Fruit fly (Drosophila melanogaster) whole organism, embryonic: ENCODE data around the gene CG14253.

Experiments
- Atf6 ChIP-seq: fragments of 200-800 bp; sonication (Bioruptor generic); IDR thresholded peaks from 2 replicates; pipeline ENCODE4 v1.3.6; 2022; ENCODE audit warnings: missing biosample characterization, missing genetic modification characterization
- BtbVII ChIP-seq: fragments of 200-800 bp; sonication (Bioruptor generic); optimal IDR thresholded peaks from 3 replicates; lab custom pipeline; 2017; ENCODE audit warnings: missing biosample characterization, mild to moderate bottlenecking, missing genetic modification characterization
- CG12236 ChIP-seq: fragments of 200-800 bp; sonication (Bioruptor generic); optimal IDR thresholded peaks from 2 replicates; lab custom pipeline; 2016; ENCODE audit warnings: missing biosample characterization, missing genetic modification characterization
- CG14441 ChIP-seq: fragments of 200-800 bp; sonication (Bioruptor generic); IDR thresholded peaks from 2 replicates; pipeline ENCODE4 v1.3.6; 2022; ENCODE audit warnings: missing biosample characterization, missing genetic modification characterization
- CG14667 ChIP-seq: fragments of 200-800 bp; sonication (Bioruptor generic); IDR thresholded peaks from 2 replicates; pipeline ENCODE4 v1.3.6; 2022; ENCODE audit warnings: missing biosample characterization, missing genetic modification characterization
- CG17361 ChIP-seq: fragments of 200-800 bp; sonication (Bioruptor generic); IDR thresholded peaks from 3 replicates; pipeline ENCODE4 v1.3.6; 2022; ENCODE audit warnings: missing biosample characterization, missing genetic modification characterization
- CG2199 ChIP-seq: fragments of 200-800 bp; sonication (Bioruptor generic); IDR thresholded peaks from 3 replicates; pipeline ENCODE4 v1.3.6; 2022; ENCODE audit warnings: missing biosample characterization, missing genetic modification characterization
- CG2889 ChIP-seq: fragments of 200-800 bp; sonication (Bioruptor generic); IDR thresholded peaks from 3 replicates; pipeline ENCODE4 v1.3.6; 2022; ENCODE audit warnings: missing biosample characterization, missing genetic modification characterization
- CG30431 ChIP-seq: fragments of 200-800 bp; sonication (Bioruptor generic); optimal IDR thresholded peaks from 2 replicates; lab custom pipeline; 2017; ENCODE audit warnings: missing biosample characterization, missing genetic modification characterization
- CG31365 ChIP-seq: fragments of 200-800 bp; sonication (Bioruptor generic); optimal IDR thresholded peaks from 2 replicates; lab custom pipeline; 2018; ENCODE audit warnings: missing biosample characterization, mild to moderate bottlenecking, missing genetic modification characterization
- CG3838 ChIP-seq: fragments of 200-800 bp; sonication (Bioruptor generic); optimal IDR thresholded peaks from 3 replicates; lab custom pipeline; 2016; ENCODE audit warnings: missing biosample characterization, missing genetic modification characterization
- CG4360 ChIP-seq: fragments of 200-800 bp; sonication (Bioruptor generic); IDR thresholded peaks from 2 replicates; pipeline ENCODE4 v1.3.6; 2022; ENCODE audit warnings: missing biosample characterization, missing genetic modification characterization
- CG43689 ChIP-seq: fragments of 200-800 bp; sonication (Bioruptor generic); IDR thresholded peaks from 2 replicates; pipeline ENCODE4 v1.3.6; 2022; ENCODE audit warnings: missing biosample characterization, missing genetic modification characterization
- CG4404 ChIP-seq: fragments of 200-800 bp; sonication (Bioruptor generic); IDR thresholded peaks from 2 replicates; pipeline ENCODE4 v1.3.6; 2022; ENCODE audit warnings: missing biosample characterization, missing genetic modification characterization
- CG4730 ChIP-seq: fragments of 200-800 bp; sonication (Bioruptor generic); IDR thresholded peaks from 2 replicates; pipeline ENCODE4 v1.3.6; 2022; ENCODE audit warnings: missing biosample characterization, missing genetic modification characterization
- CG5180 ChIP-seq: fragments of 200-800 bp; sonication (Bioruptor generic); optimal IDR thresholded peaks from 3 replicates; lab custom pipeline; 2017; ENCODE audit warnings: missing biosample characterization, missing genetic modification characterization, mild to moderate bottlenecking, moderate library complexity, missing genetic modification reagents
- CG9727 ChIP-seq: fragments of 200-800 bp; sonication (Bioruptor generic); optimal IDR thresholded peaks from 3 replicates; lab custom pipeline; 2017; ENCODE audit warnings: missing biosample characterization, mild to moderate bottlenecking, missing genetic modification characterization
- CG9932 ChIP-seq: fragments of 200-800 bp; sonication (Bioruptor generic); IDR thresholded peaks from 2 replicates; pipeline ENCODE4 v1.3.6; 2022; ENCODE audit warnings: missing biosample characterization, missing genetic modification characterization
- CrebB ChIP-seq: fragments of 200-800 bp; sonication (Bioruptor generic); optimal IDR thresholded peaks from 3 replicates; lab custom pipeline; 2018; ENCODE audit warnings: missing biosample characterization, mild to moderate bottlenecking, missing genetic modification characterization
- Dip2 ChIP-seq: fragments of 200-800 bp; sonication (Bioruptor generic); IDR thresholded peaks from 2 replicates; pipeline ENCODE4 v1.3.6; 2022; ENCODE audit warnings: missing biosample characterization, missing genetic modification characterization
- E2f2 ChIP-seq: fragments of 200-800 bp; sonication (Bioruptor generic); IDR thresholded peaks from 2 replicates; pipeline ENCODE4 v1.3.6; 2022; ENCODE audit warnings: missing biosample characterization, missing genetic modification characterization
- Fer1 ChIP-seq: fragments of 200-800 bp; sonication (Bioruptor generic); optimal IDR thresholded peaks from 2 replicates; lab custom pipeline; 2017; ENCODE audit warnings: missing biosample characterization, mild to moderate bottlenecking, missing genetic modification characterization
- H15 ChIP-seq: fragments of 200-800 bp; sonication (Bioruptor generic); IDR thresholded peaks from 3 replicates; pipeline ENCODE4 v1.3.6; 2022; ENCODE audit warnings: missing biosample characterization, missing genetic modification characterization
- Hr3 ChIP-seq: fragments of 200-800 bp; sonication (Bioruptor generic); optimal IDR thresholded peaks from 3 replicates; lab custom pipeline; 2016; ENCODE audit warnings: missing biosample characterization, missing genetic modification characterization
- Hr51 ChIP-seq, 2 experiments: fragments of 200-800 bp; sonication (Bioruptor generic); optimal IDR thresholded peaks; 2 replicates in 1 of 2; 3 replicates in 1 of 2; lab custom pipeline; 2016 to 2018; ENCODE audit warnings: missing biosample characterization in 2 of 2, missing genetic modification characterization in 2 of 2, mild to moderate bottlenecking in 1 of 2, moderate library complexity in 1 of 2
- Oli ChIP-seq: fragments of 200-800 bp; sonication (Bioruptor generic); optimal IDR thresholded peaks from 2 replicates; lab custom pipeline; 2018; ENCODE audit warnings: missing biosample characterization, mild to moderate bottlenecking, missing genetic modification characterization, moderate library complexity
- Xrp1 ChIP-seq: fragments of 200-800 bp; sonication (Bioruptor generic); IDR thresholded peaks from 2 replicates; pipeline ENCODE4 v1.3.6; 2022; ENCODE audit warnings: missing biosample characterization, missing genetic modification characterization
- al ChIP-seq: fragments of 200-800 bp; sonication (Bioruptor generic); IDR thresholded peaks from 2 replicates; pipeline ENCODE4 v1.3.6; 2022; ENCODE audit warnings: missing biosample characterization, missing genetic modification characterization
- ase ChIP-seq: fragments of 200-800 bp; sonication (Bioruptor generic); IDR thresholded peaks from 3 replicates; pipeline ENCODE4 v1.3.6; 2022; ENCODE audit warnings: missing biosample characterization, missing genetic modification characterization
- dmrt11E ChIP-seq: fragments of 200-800 bp; sonication (Bioruptor generic); optimal IDR thresholded peaks from 3 replicates; lab custom pipeline; 2018; ENCODE audit warnings: missing biosample characterization, mild to moderate bottlenecking, missing genetic modification characterization, moderate library complexity
- esg ChIP-seq: fragments of 200-800 bp; sonication (Bioruptor generic); conservative IDR thresholded peaks from 2 replicates; pipeline ENCODE4 v1.3.6; 2022; ENCODE audit warnings: missing biosample characterization, missing genetic modification characterization
- ind ChIP-seq: fragments of 200-800 bp; sonication (Bioruptor generic); optimal IDR thresholded peaks from 3 replicates; lab custom pipeline; 2016; ENCODE audit warnings: missing biosample characterization, missing genetic modification characterization
- lbe ChIP-seq: fragments of 200-800 bp; sonication (Bioruptor generic); optimal IDR thresholded peaks from 2 replicates; lab custom pipeline; 2016; ENCODE audit warnings: missing biosample characterization, mild to moderate bottlenecking, missing genetic modification characterization
- lmd ChIP-seq: fragments of 200-800 bp; sonication (Bioruptor generic); IDR thresholded peaks from 2 replicates; pipeline ENCODE4 v1.3.6; 2022; ENCODE audit warnings: missing biosample characterization, missing genetic modification characterization
- mam ChIP-seq: fragments of 200-800 bp; sonication (Bioruptor generic); optimal IDR thresholded peaks from 3 replicates; lab custom pipeline; 2016; ENCODE audit warnings: missing biosample characterization, missing genetic modification characterization
- mirr ChIP-seq: fragments of 200-800 bp; sonication (Bioruptor generic); optimal IDR thresholded peaks from 3 replicates; lab custom pipeline; 2018; ENCODE audit warnings: missing biosample characterization, mild to moderate bottlenecking, missing genetic modification characterization
- pan ChIP-seq, 4 experiments: fragments of >200 bp in 3 of 4; fragments of 200-800 bp in 1 of 4; sonication (Bioruptor generic) in 1 of 4; optimal IDR thresholded peaks in 3 of 4; IDR thresholded peaks in 1 of 4; 2 replicates each; pipeline versions ENCODE4 v1.3.6 to Lab custom; 2017 to 2022; ENCODE audit warnings: missing biosample characterization in 2 of 4, missing genetic modification characterization in 2 of 4, mixed read lengths in 1 of 4
- ranshi ChIP-seq: fragments of 200-800 bp; sonication (Bioruptor generic); IDR thresholded peaks from 2 replicates; pipeline ENCODE4 v1.3.6; 2022; ENCODE audit warnings: missing biosample characterization, missing genetic modification characterization
- sna ChIP-seq: fragments of 200-800 bp; sonication (Bioruptor generic); IDR thresholded peaks from 2 replicates; pipeline ENCODE4 v1.3.6; 2022; ENCODE audit warnings: missing biosample characterization, missing genetic modification characterization; ENCODE audit not compliant: partially characterized antibody
- sob ChIP-seq: fragments of 200-800 bp; sonication (Bioruptor generic); IDR thresholded peaks from 2 replicates; pipeline ENCODE4 v1.3.6; 2022; ENCODE audit warnings: missing biosample characterization, missing genetic modification characterization
- tna ChIP-seq: fragments of 200-800 bp; sonication (Bioruptor generic); IDR thresholded peaks from 2 replicates; pipeline ENCODE4 v1.3.6; 2022; ENCODE audit warnings: missing biosample characterization, missing genetic modification characterization; ENCODE audit not compliant: partially characterized antibody
- vfl ChIP-seq: fragments of 200-800 bp; sonication (Bioruptor generic); optimal IDR thresholded peaks from 2 replicates; lab custom pipeline; 2016; ENCODE audit warnings: missing biosample characterization, missing genetic modification characterization
- zfh1 ChIP-seq: fragments of 200-800 bp; sonication (Bioruptor generic); IDR thresholded peaks from 3 replicates; pipeline ENCODE4 v1.3.6; 2022; ENCODE audit warnings: missing biosample characterization, missing genetic modification characterization

CG14253 gene

DNA sequence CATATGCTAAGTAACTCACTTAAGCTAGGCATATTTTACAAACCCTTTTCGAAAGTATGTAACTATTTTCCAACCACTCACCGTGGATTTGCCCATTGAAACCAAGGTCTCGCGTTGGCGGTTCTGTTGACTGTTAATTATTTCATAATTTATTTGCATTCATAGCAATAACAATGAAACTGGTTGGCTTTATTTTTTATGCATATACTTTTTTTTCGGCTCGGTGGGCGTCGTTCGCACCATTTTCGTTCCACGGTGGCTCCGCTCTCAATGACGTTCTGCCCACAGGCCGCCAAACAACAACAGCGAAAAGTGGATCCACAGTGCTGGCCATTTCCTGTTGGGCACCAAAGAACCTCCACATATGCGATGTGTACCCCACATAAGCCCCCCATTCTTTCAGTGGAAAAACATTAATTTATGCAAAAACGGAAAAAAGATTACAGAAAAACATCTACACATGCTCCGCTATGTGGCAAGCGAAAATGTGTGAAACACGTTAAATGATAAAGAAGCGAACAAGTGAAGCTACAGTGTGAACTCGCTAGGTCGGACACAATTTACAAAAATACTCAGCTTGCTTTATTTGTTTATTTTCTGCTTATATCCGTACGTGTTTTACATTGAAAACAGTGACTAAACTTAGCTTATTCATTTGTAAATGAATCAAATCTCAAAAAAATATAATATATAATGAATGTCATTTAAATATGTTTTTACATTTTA lies 10.6 kb upstream of the CG14253 start (continued):
- TF ChIP-seq ase (GFP tag; lab: Robert Waterston, UW) (no peak), CG43689 (no peak), H15 (GFP tag; lab: Robert Waterston, UW) (0 out of 3 replicates have a peak, but pooled peaks have one; percentile 12), dmrt11E (no peak), zfh1 (peak; percentile 51; the same call in 1 of the 3 replicates), Dip2 (GFP tag; lab: Robert Waterston, UW) (no peak), Atf6 (peak; percentile 48; the same call in 1 of the 2 replicates), CG14667 (peak; percentile 45), CG2889 (GFP tag; lab: Robert Waterston, UW) (no peak), CG4404 (GFP tag; lab: Robert Waterston, UW) (no peak; the same call in 1 of the 2 replicates), CG4360 (GFP tag; lab: Robert Waterston, UW) (0 out of 2 replicates have a peak, but pooled peaks have one; percentile 39), esg (GFP tag; lab: Robert Waterston, UW) (peak; percentile 30; the same call in 1 of the 2 replicates), Hr3 (GFP tag; lab: Kevin White, UChicago) (no peak), mirr (GFP tag; lab: Kevin White, UChicago) (no peak), CG5180 (no peak), BtbVII (no peak), Xrp1 (GFP tag; lab: Robert Waterston, UW) (peak; percentile 40; the same call in 1 of the 2 replicates), pan (optimal IDR thresholded peaks at IDR 0.05; lab: Kevin White, UChicago) (no peak), pan (GFP tag; optimal IDR thresholded peaks at IDR 0.05 in 1 of 2, IDR thresholded peaks at IDR 0.05 in 1 of 2) (peak in 1 of 2 experiments; percentile 24), CG9727 (GFP tag; lab: Kevin White, UChicago) (no peak), CG12236 (GFP tag; lab: Kevin White, UChicago) (no peak), al (GFP tag; lab: Robert Waterston, UW) (no peak), CG2199 (GFP tag; lab: Robert Waterston, UW) (0 out of 3 replicates have a peak, but pooled peaks have one; percentile 28), Fer1 (GFP tag; lab: Kevin White, UChicago) (peak; percentile 10), CG17361 (0 out of 3 replicates have a peak, but pooled peaks have one; percentile 10), mam (GFP tag; lab: Kevin White, UChicago) (no peak), ranshi (GFP tag; lab: Robert Waterston, UW) (peak; percentile 32; the same call in 1 of the 2 replicates), CG31365 (tag; lab: Kevin White, UChicago) (no peak), CG4730 (GFP tag; lab: Robert Waterston, UW) (0 out of 2 replicates have a peak, but pooled peaks have one; percentile 22), ind (peak; percentile 29), vfl (GFP tag; lab: Kevin White, UChicago) (no peak), tna (GFP tag; lab: Robert Waterston, UW) (no peak), CG30431 (GFP tag; lab: Kevin White, UChicago) (no peak), lbe (GFP tag; lab: Kevin White, UChicago) (peak; percentile 9), sna (GFP tag; lab: Robert Waterston, UW) (no peak), Oli (peak; percentile 31), lmd (GFP tag; lab: Robert Waterston, UW) (no peak; the same call in 1 of the 2 replicates), Hr51 (GFP tag; optimal IDR thresholded peaks at IDR 0.05; lab: Kevin White, UChicago) (peak in 1 of 2 experiments; percentile 51), CG3838 (no peak), E2f2 (GFP tag; lab: Robert Waterston, UW) (peak; percentile 27; the same call in 1 of the 2 replicates), CrebB (no peak), CG14441 (GFP tag; lab: Robert Waterston, UW) (0 out of 2 replicates have a peak, but pooled peaks have one; percentile 35), CG9932 (GFP tag; lab: Robert Waterston, UW) (0 out of 2 replicates have a peak, but pooled peaks have one; percentile 5), sob (GFP tag; lab: Robert Waterston, UW) (peak; percentile 25; the same call in 1 of the 2 replicates)
